Fruit fly (Drosophila melanogaster) whole organism, embryonic: ENCODE results near the gene CG14020.

Source experiments
- Awh ChIP-seq: fragments of 200-800 bp; sonication (Bioruptor generic); IDR thresholded peaks from 2 replicates; pipeline ENCODE4, ENCODE4 v1.3.6; 2022; ENCODE audit warnings: missing biosample characterization, missing genetic modification characterization
- CG12071 ChIP-seq: fragments of 200-800 bp; sonication (Bioruptor generic); optimal IDR thresholded peaks from 3 replicates; lab custom pipeline; 2018; ENCODE audit warnings: missing biosample characterization, mild to moderate bottlenecking, missing genetic modification characterization
- CG12104 ChIP-seq: fragments of 200-800 bp; sonication (Bioruptor generic); optimal IDR thresholded peaks from 3 replicates; lab custom pipeline; 2016; ENCODE audit warnings: missing biosample characterization, missing genetic modification characterization
- CG12769 ChIP-seq: fragments of 200-800 bp; sonication (Bioruptor generic); optimal IDR thresholded peaks from 2 replicates; lab custom pipeline; 2019; ENCODE audit warnings: missing biosample characterization, mild to moderate bottlenecking, missing genetic modification characterization, moderate library complexity
- CG13287 ChIP-seq: fragments of 200-800 bp; sonication (Bioruptor generic); IDR thresholded peaks from 2 replicates; pipeline ENCODE4 v1.3.6; 2022; ENCODE audit warnings: missing biosample characterization, missing genetic modification characterization; ENCODE audit not compliant: partially characterized antibody
- CG15514 ChIP-seq: fragments of 200-800 bp; sonication (Bioruptor generic); optimal IDR thresholded peaks from 3 replicates; lab custom pipeline; 2017; ENCODE audit warnings: missing biosample characterization, missing genetic modification characterization, mild to moderate bottlenecking, moderate library complexity, missing genetic modification reagents
- CG16779 ChIP-seq: fragments of 200-800 bp; sonication (Bioruptor generic); IDR thresholded peaks from 2 replicates; pipeline ENCODE4 v1.3.6; 2022; ENCODE audit warnings: missing biosample characterization, missing genetic modification characterization
- CG17568 ChIP-seq: fragments of 200-800 bp; sonication (Bioruptor generic); optimal IDR thresholded peaks from 2 replicates; lab custom pipeline; 2018; ENCODE audit warnings: missing biosample characterization, mild to moderate bottlenecking, missing genetic modification characterization, moderate library complexity
- CG4360 ChIP-seq: fragments of 200-800 bp; sonication (Bioruptor generic); IDR thresholded peaks from 2 replicates; pipeline ENCODE4 v1.3.6; 2022; ENCODE audit warnings: missing biosample characterization, missing genetic modification characterization
- CG7271 ChIP-seq: fragments of 200-800 bp; sonication (Bioruptor generic); optimal IDR thresholded peaks from 2 replicates; lab custom pipeline; 2018; ENCODE audit warnings: missing biosample characterization, mild to moderate bottlenecking, missing genetic modification characterization, moderate library complexity
- CHES-1-like ChIP-seq: fragments of 200-800 bp; sonication (Bioruptor generic); optimal IDR thresholded peaks from 2 replicates; lab custom pipeline; 2016; ENCODE audit warnings: missing biosample characterization, missing genetic modification characterization
- Deaf1 ChIP-seq: fragments of 200-800 bp; optimal IDR thresholded peaks from 3 replicates; lab custom pipeline; 2019; ENCODE audit warnings: missing biosample characterization, mild to moderate bottlenecking, missing genetic modification characterization, moderate library complexity
- H15 ChIP-seq: fragments of 200-800 bp; sonication (Bioruptor generic); IDR thresholded peaks from 3 replicates; pipeline ENCODE4 v1.3.6; 2022; ENCODE audit warnings: missing biosample characterization, missing genetic modification characterization
- HLH3B ChIP-seq: fragments of 200-800 bp; sonication (Bioruptor generic); IDR thresholded peaks from 2 replicates; pipeline ENCODE4 v1.3.6; 2022; ENCODE audit warnings: missing biosample characterization, missing genetic modification characterization
- HLH4C ChIP-seq: fragments of 200-800 bp; sonication (Bioruptor generic); IDR thresholded peaks from 3 replicates; pipeline ENCODE4 v1.3.6; 2022; ENCODE audit warnings: missing biosample characterization, missing genetic modification characterization; ENCODE audit not compliant: partially characterized antibody
- HLH54F ChIP-seq: fragments of 200-800 bp; sonication (Bioruptor generic); optimal IDR thresholded peaks from 3 replicates; lab custom pipeline; 2016; ENCODE audit warnings: missing biosample characterization, missing genetic modification characterization
- HmgZ ChIP-seq: fragments of 200-800 bp; sonication (Bioruptor generic); optimal IDR thresholded peaks from 2 replicates; lab custom pipeline; 2018; ENCODE audit warnings: missing biosample characterization, mild to moderate bottlenecking, missing genetic modification characterization
- Hsf ChIP-seq: fragments of 200-800 bp; sonication (Bioruptor generic); optimal IDR thresholded peaks from 3 replicates; lab custom pipeline; 2016; ENCODE audit warnings: missing biosample characterization, missing genetic modification characterization
- Lim3 ChIP-seq: fragments of 200-800 bp; sonication (Bioruptor generic); IDR thresholded peaks from 2 replicates; pipeline ENCODE4 v1.3.6; 2022; ENCODE audit warnings: missing biosample characterization, missing genetic modification characterization
- MTF-1 ChIP-seq: fragments of 200-800 bp; sonication (Bioruptor generic); optimal IDR thresholded peaks from 2 replicates; lab custom pipeline; 2018; ENCODE audit warnings: missing biosample characterization, mild to moderate bottlenecking, missing genetic modification characterization, borderline replicate concordance
- Mad ChIP-seq: fragments of 200-800 bp; sonication (Bioruptor generic); optimal IDR thresholded peaks from 2 replicates; lab custom pipeline; 2016; ENCODE audit warnings: missing biosample characterization, missing genetic modification characterization
- Opbp ChIP-seq: fragments of 200-800 bp; sonication (Bioruptor generic); IDR thresholded peaks from 3 replicates; pipeline ENCODE4 v1.3.6; 2022; ENCODE audit warnings: missing biosample characterization, missing genetic modification characterization; ENCODE audit not compliant: partially characterized antibody
- Rfx ChIP-seq: fragments of 200-800 bp; sonication (Bioruptor generic); IDR thresholded peaks from 2 replicates; pipeline ENCODE4 v1.3.6; 2022; ENCODE audit warnings: missing biosample characterization, missing genetic modification characterization
- Rx ChIP-seq: fragments of 200-800 bp; sonication (Bioruptor generic); IDR thresholded peaks from 2 replicates; pipeline ENCODE4 v1.3.6; 2022; ENCODE audit warnings: missing biosample characterization, missing genetic modification characterization
- Six4 ChIP-seq: fragments of 200-800 bp; sonication (Bioruptor generic); optimal IDR thresholded peaks from 2 replicates; lab custom pipeline; 2016; ENCODE audit warnings: missing biosample characterization, missing genetic modification characterization
- ab ChIP-seq: fragments of 200-800 bp; sonication (Bioruptor generic); optimal IDR thresholded peaks from 2 replicates; lab custom pipeline; 2016; ENCODE audit warnings: missing biosample characterization, missing genetic modification characterization
- ara ChIP-seq: fragments of 200-800 bp; sonication (Bioruptor generic); IDR thresholded peaks from 2 replicates; pipeline ENCODE4 v1.3.6; 2022; ENCODE audit warnings: missing biosample characterization, missing genetic modification characterization
- ato ChIP-seq: fragments of 200-800 bp; sonication (Bioruptor generic); IDR thresholded peaks from 2 replicates; pipeline ENCODE4 v1.3.6; 2022; ENCODE audit warnings: missing biosample characterization, missing genetic modification characterization; ENCODE audit not compliant: partially characterized antibody
- bcd ChIP-seq: fragments of 200-800 bp; sonication (Bioruptor generic); optimal IDR thresholded peaks from 2 replicates; lab custom pipeline; 2017; ENCODE audit warnings: missing biosample characterization, mild to moderate bottlenecking, missing genetic modification characterization
- btn ChIP-seq: fragments of 200-800 bp; sonication (Bioruptor generic); optimal IDR thresholded peaks from 2 replicates; lab custom pipeline; 2016; ENCODE audit warnings: missing biosample characterization, missing genetic modification characterization
- cas ChIP-seq: fragments of 200-800 bp; sonication (Bioruptor generic); IDR thresholded peaks from 2 replicates; pipeline ENCODE4 v1.3.6; 2022; ENCODE audit warnings: missing biosample characterization, missing genetic modification characterization
- croc ChIP-seq: fragments of 200-800 bp; sonication (Bioruptor generic); conservative IDR thresholded peaks from 3 replicates; pipeline ENCODE4 v1.3.6; 2022; ENCODE audit warnings: missing biosample characterization, missing genetic modification characterization
- dan ChIP-seq: fragments of 200-800 bp; sonication (Bioruptor generic); IDR thresholded peaks from 2 replicates; pipeline ENCODE4 v1.3.6; 2022; ENCODE audit warnings: missing biosample characterization, missing genetic modification characterization
- dysf ChIP-seq: fragments of 200-800 bp; sonication (Bioruptor generic); IDR thresholded peaks from 3 replicates; pipeline ENCODE4 v1.3.6; 2022; ENCODE audit warnings: missing biosample characterization, missing genetic modification characterization
- ems ChIP-seq: fragments of 200-800 bp; sonication (Bioruptor generic); optimal IDR thresholded peaks from 3 replicates; lab custom pipeline; 2016; ENCODE audit warnings: missing biosample characterization, missing genetic modification characterization
- fu2 ChIP-seq: fragments of 200-800 bp; sonication (Bioruptor generic); optimal IDR thresholded peaks from 2 replicates; lab custom pipeline; 2016; ENCODE audit warnings: missing biosample characterization, missing genetic modification characterization
- gcm ChIP-seq: fragments of 200-800 bp; sonication (Bioruptor generic); optimal IDR thresholded peaks from 2 replicates; lab custom pipeline; 2019; ENCODE audit warnings: missing biosample characterization, mild to moderate bottlenecking, missing genetic modification characterization, moderate library complexity
- grau ChIP-seq: fragments of 200-800 bp; optimal IDR thresholded peaks from 3 replicates; lab custom pipeline; 2019; ENCODE audit warnings: missing biosample characterization, mild to moderate bottlenecking, missing genetic modification characterization, moderate library complexity
- h ChIP-seq: fragments of >200 bp; optimal IDR thresholded peaks from 2 replicates; lab custom pipeline; 2017
- her ChIP-seq: fragments of 200-800 bp; sonication (Bioruptor generic); optimal IDR thresholded peaks from 2 replicates; lab custom pipeline; 2016; ENCODE audit warnings: missing biosample characterization, missing genetic modification characterization
- jumu ChIP-seq: fragments of 200-800 bp; sonication (Bioruptor generic); optimal IDR thresholded peaks from 3 replicates; lab custom pipeline; 2016; ENCODE audit warnings: missing biosample characterization, missing genetic modification characterization
- kay ChIP-seq: fragments of 200-800 bp; sonication (Bioruptor generic); optimal IDR thresholded peaks from 2 replicates; lab custom pipeline; 2016; ENCODE audit warnings: missing biosample characterization, missing genetic modification characterization
- lola ChIP-seq, 3 experiments: fragments of >200 bp in 2 of 3; fragments of 200-800 bp in 1 of 3; sonication (Bioruptor generic) in 1 of 3; optimal IDR thresholded peaks; 2 replicates each; lab custom pipeline; 2017 to 2019; ENCODE audit warnings: missing biosample characterization in 3 of 3, missing genetic modification characterization in 3 of 3, mild to moderate bottlenecking in 1 of 3, moderate library complexity in 1 of 3
- mirr ChIP-seq: fragments of 200-800 bp; sonication (Bioruptor generic); optimal IDR thresholded peaks from 3 replicates; lab custom pipeline; 2018; ENCODE audit warnings: missing biosample characterization, mild to moderate bottlenecking, missing genetic modification characterization
- odd ChIP-seq: fragments of 200-800 bp; sonication (Bioruptor generic); optimal IDR thresholded peaks from 2 replicates; lab custom pipeline; 2017; ENCODE audit warnings: missing biosample characterization, mild to moderate bottlenecking, missing genetic modification characterization
- sim ChIP-seq: fragments of 200-800 bp; sonication (Bioruptor generic); IDR thresholded peaks from 2 replicates; pipeline ENCODE4 v1.3.6; 2022; ENCODE audit warnings: missing biosample characterization, missing genetic modification characterization
- sna ChIP-seq: fragments of 200-800 bp; sonication (Bioruptor generic); IDR thresholded peaks from 2 replicates; pipeline ENCODE4 v1.3.6; 2022; ENCODE audit warnings: missing biosample characterization, missing genetic modification characterization; ENCODE audit not compliant: partially characterized antibody
- stwl ChIP-seq: fragments of 200-800 bp; sonication (Bioruptor generic); optimal IDR thresholded peaks from 3 replicates; lab custom pipeline; 2018; ENCODE audit warnings: missing biosample characterization, mild to moderate bottlenecking, missing genetic modification characterization, moderate library complexity
- sug ChIP-seq: fragments of 200-800 bp; optimal IDR thresholded peaks from 2 replicates; lab custom pipeline; 2019; ENCODE audit warnings: missing biosample characterization, mild to moderate bottlenecking, missing genetic modification characterization, moderate library complexity
- unc-4 ChIP-seq: fragments of 200-800 bp; sonication (Bioruptor generic); IDR thresholded peaks from 2 replicates; pipeline ENCODE4 v1.3.6; 2022; ENCODE audit warnings: missing biosample characterization, missing genetic modification characterization; ENCODE audit not compliant: partially characterized antibody
- vfl ChIP-seq: fragments of 200-800 bp; sonication (Bioruptor generic); optimal IDR thresholded peaks from 2 replicates; lab custom pipeline; 2016; ENCODE audit warnings: missing biosample characterization, missing genetic modification characterization

Gene CG14020

dm6 chr2L:5476699-5477098 is 40.8 kb upstream of the CG14020 start (continued):
- TF ChIP-seq gcm (GFP tag; lab: Kevin White, UChicago) (peak; percentile 78), stwl (tag; lab: Kevin White, UChicago) (peak; percentile 21), dan (GFP tag; lab: Robert Waterston, UW) (peak; percentile 89), vfl (GFP tag; lab: Kevin White, UChicago) (peak; percentile 68), CG15514 (GFP tag; lab: Kevin White, UChicago) (no peak), jumu (peak; percentile 93), odd (peak; percentile 50), ato (GFP tag; lab: Robert Waterston, UW) (no peak), ems (GFP tag; lab: Kevin White, UChicago) (peak; percentile 69), CHES-1-like (GFP tag; lab: Kevin White, UChicago) (peak; percentile 88), HmgZ (tag; lab: Kevin White, UChicago) (peak; percentile 70), CG16779 (GFP tag; lab: Robert Waterston, UW) (no peak), sna (GFP tag; lab: Robert Waterston, UW) (no peak), unc-4 (GFP tag; lab: Robert Waterston, UW) (no peak), kay (GFP tag; lab: Kevin White, UChicago) (peak; percentile 86), her (GFP tag; lab: Kevin White, UChicago) (peak; percentile 81), CG12071 (GFP tag; lab: Kevin White, UChicago) (peak; percentile 56), h (lab: Kevin White, UChicago) (no peak), croc (GFP tag; lab: Robert Waterston, UW) (peak; percentile 87), sug (peak; percentile 47), Lim3 (GFP tag; lab: Robert Waterston, UW) (peak; percentile 60; the same call in 1 of the 2 replicates), HLH54F (GFP tag; lab: Kevin White, UChicago) (peak; percentile 71), Six4 (GFP tag; lab: Kevin White, UChicago) (peak; percentile 80), Rx (GFP tag; lab: Robert Waterston, UW) (peak; percentile 86), Hsf (GFP tag; lab: Kevin White, UChicago) (peak; percentile 77), dysf (GFP tag; lab: Robert Waterston, UW) (peak; percentile 80), CG7271 (tag; lab: Kevin White, UChicago) (no peak), ab (GFP tag; lab: Kevin White, UChicago) (peak; percentile 82), Opbp (GFP tag; lab: Robert Waterston, UW) (no peak), CG12104 (peak; percentile 65), mirr (GFP tag; lab: Kevin White, UChicago) (no peak), fu2 (peak; percentile 77), CG4360 (GFP tag; lab: Robert Waterston, UW) (peak; percentile 65; the same call in 1 of the 2 replicates), lola (GFP tag; optimal IDR thresholded peaks at IDR 0.05; lab: Kevin White, UChicago) (peak in 1 of 3 experiments; percentile 92), Awh (GFP tag; lab: Robert Waterston, UW) (peak; percentile 78), Rfx (GFP tag; lab: Robert Waterston, UW) (peak; percentile 84), bcd (GFP tag; lab: Kevin White, UChicago) (peak; percentile 70), CG17568 (GFP tag; lab: Kevin White, UChicago) (peak; percentile 72), H15 (GFP tag; lab: Robert Waterston, UW) (peak; percentile 82; the same call in 2 of the 3 replicates), HLH4C (GFP tag; lab: Robert Waterston, UW) (no peak), Mad (GFP tag; lab: Kevin White, UChicago) (peak; percentile 37), btn (peak; percentile 75), Deaf1 (tag; lab: Kevin White, UChicago) (peak; percentile 6), cas (GFP tag; lab: Robert Waterston, UW) (peak; percentile 48; the same call in 1 of the 2 replicates), grau (peak; percentile 71), HLH3B (GFP tag; lab: Robert Waterston, UW) (peak; percentile 83), MTF-1 (GFP tag; lab: Kevin White, UChicago) (peak; percentile 31), sim (peak; percentile 82), CG13287 (GFP tag; lab: Robert Waterston, UW) (no peak), ara (peak; percentile 93), CG12769 (tag; lab: Kevin White, UChicago) (peak; percentile 74)
